Worm (Caenorhabditis elegans) whole organism, late embryonic: ENCODE results near the gene fipr-6.
A peak's percentile ranks its signal among the peaks of the same experiment; 100 is the strongest.

Experiments
- C08G9.2 ChIP-seq: sonication (generic microtip); optimal IDR thresholded peaks from 2 replicates; lab custom pipeline; 2016; ENCODE audit warnings: mild to moderate bottlenecking, missing genetic modification characterization, moderate library complexity, missing compliant biosample characterization
- C38D4.7 ChIP-seq: fragments of 200-800 bp; sonication (Bioruptor generic); optimal IDR thresholded peaks from 2 replicates; lab custom pipeline; 2018; ENCODE audit warnings: mild to moderate bottlenecking, missing genetic modification characterization, moderate library complexity, missing compliant biosample characterization
- K09A11.1 ChIP-seq: sonication (generic microtip); optimal IDR thresholded peaks from 2 replicates; lab custom pipeline; 2017; ENCODE audit warnings: antibody characterized with exemption, mild to moderate bottlenecking, missing genetic modification characterization, missing compliant biosample characterization; ENCODE audit not compliant: insufficient read depth
- T23F11.4 ChIP-seq: fragments of 200-800 bp; sonication (Bioruptor generic); optimal IDR thresholded peaks from 2 replicates; lab custom pipeline; 2018; ENCODE audit warnings: mild to moderate bottlenecking, missing genetic modification characterization, missing compliant biosample characterization
- ahr-1 ChIP-seq: sonication (generic microtip); optimal IDR thresholded peaks from 2 replicates; lab custom pipeline; 2016; ENCODE audit warnings: missing genetic modification characterization, missing compliant biosample characterization
- ceh-14 ChIP-seq: sonication (generic microtip); optimal IDR thresholded peaks from 2 replicates; lab custom pipeline; 2016; ENCODE audit warnings: missing genotype, missing genetic modification characterization, missing compliant biosample characterization
- ceh-30 ChIP-seq: fragments of 150-350 bp; optimal IDR thresholded peaks from 2 replicates; lab custom pipeline; 2014; ENCODE audit warnings: missing biosample characterization, missing genetic modification characterization
- ceh-31 ChIP-seq: sonication (generic microtip); optimal IDR thresholded peaks from 2 replicates; lab custom pipeline; 2016; ENCODE audit warnings: missing genetic modification characterization, missing compliant biosample characterization
- ceh-45 ChIP-seq: fragments of 200-800 bp; sonication (Bioruptor generic); IDR thresholded peaks from 2 replicates; pipeline ENCODE4 v1.3.6; 2022; ENCODE audit warnings: missing genetic modification reagents, missing genetic modification characterization, missing compliant biosample characterization
- ceh-48 ChIP-seq: sonication (generic microtip); optimal IDR thresholded peaks from 2 replicates; lab custom pipeline; 2016; ENCODE audit warnings: missing genetic modification characterization, inconsistent platforms, missing compliant biosample characterization
- ceh-6 ChIP-seq: fragments of 200-800 bp; sonication (Bioruptor generic); optimal IDR thresholded peaks from 2 replicates; lab custom pipeline; 2018; ENCODE audit warnings: mild to moderate bottlenecking, missing genetic modification characterization, missing compliant biosample characterization
- ceh-9 ChIP-seq: sonication (generic microtip); optimal IDR thresholded peaks from 2 replicates; lab custom pipeline; 2016; ENCODE audit warnings: mild to moderate bottlenecking, missing genetic modification characterization, inconsistent platforms, missing compliant biosample characterization
- che-1 ChIP-seq: sonication (generic microtip); optimal IDR thresholded peaks from 2 replicates; lab custom pipeline; 2016; ENCODE audit warnings: mild to moderate bottlenecking, missing genetic modification characterization, missing compliant biosample characterization
- dve-1 ChIP-seq: sonication (generic microtip); optimal IDR thresholded peaks from 2 replicates; lab custom pipeline; 2017; ENCODE audit warnings: antibody characterized with exemption, mild to moderate bottlenecking, missing genetic modification characterization, missing compliant biosample characterization
- elt-4 ChIP-seq: sonication (generic microtip); optimal IDR thresholded peaks from 2 replicates; lab custom pipeline; 2016; ENCODE audit warnings: missing genetic modification characterization, missing compliant biosample characterization
- ets-4 ChIP-seq: sonication (generic microtip); optimal IDR thresholded peaks from 2 replicates; lab custom pipeline; 2016; ENCODE audit warnings: missing genetic modification characterization, missing compliant biosample characterization
- gmeb-2 ChIP-seq: sonication (generic microtip); optimal IDR thresholded peaks from 2 replicates; lab custom pipeline; 2016; ENCODE audit warnings: missing genetic modification characterization, inconsistent platforms, missing compliant biosample characterization
- hlh-13 ChIP-seq: fragments of 200-800 bp; sonication (Bioruptor generic); optimal IDR thresholded peaks from 2 replicates; lab custom pipeline; 2018; ENCODE audit warnings: mild to moderate bottlenecking, missing genetic modification characterization, missing compliant biosample characterization
- hlh-30 ChIP-seq: sonication (generic microtip); optimal IDR thresholded peaks from 2 replicates; lab custom pipeline; 2017; ENCODE audit warnings: antibody characterized with exemption, missing genetic modification characterization, missing compliant biosample characterization; ENCODE audit not compliant: insufficient read depth
- hlh-6 ChIP-seq: sonication (generic microtip); optimal IDR thresholded peaks from 2 replicates; lab custom pipeline; 2016; ENCODE audit warnings: missing genotype, missing genetic modification characterization, missing compliant biosample characterization
- hlh-8 ChIP-seq: sonication (generic microtip); optimal IDR thresholded peaks from 2 replicates; lab custom pipeline; 2016; ENCODE audit warnings: missing genotype, missing genetic modification characterization, missing compliant biosample characterization
- lim-6 ChIP-seq: sonication (generic microtip); optimal IDR thresholded peaks from 2 replicates; lab custom pipeline; 2016; ENCODE audit warnings: missing genetic modification characterization, missing compliant biosample characterization
- madf-2 ChIP-seq: sonication (generic microtip); optimal IDR thresholded peaks from 2 replicates; lab custom pipeline; 2017; ENCODE audit warnings: missing genetic modification characterization, missing compliant biosample characterization
- nfya-1 ChIP-seq: sonication (generic microtip); optimal IDR thresholded peaks from 2 replicates; lab custom pipeline; 2017; ENCODE audit warnings: missing genetic modification characterization, mild to moderate bottlenecking, missing compliant biosample characterization, antibody characterized with exemption, moderate library complexity
- nhr-11 ChIP-seq: fragments of 150-350 bp; optimal IDR thresholded peaks from 2 replicates; lab custom pipeline; 2014; ENCODE audit warnings: missing biosample characterization, missing genetic modification characterization
- nhr-232 ChIP-seq: sonication (generic microtip); optimal IDR thresholded peaks from 2 replicates; lab custom pipeline; 2016; ENCODE audit warnings: missing genetic modification characterization, missing compliant biosample characterization
- pat-9 ChIP-seq: fragments of 200-800 bp; sonication (Bioruptor generic); optimal IDR thresholded peaks from 2 replicates; lab custom pipeline; 2018; ENCODE audit warnings: mild to moderate bottlenecking, missing genetic modification characterization, moderate library complexity, missing compliant biosample characterization
- pha-2 ChIP-seq: sonication (generic microtip); optimal IDR thresholded peaks from 2 replicates; lab custom pipeline; 2017; ENCODE audit warnings: mild to moderate bottlenecking, missing genetic modification characterization, missing compliant biosample characterization
- pha-4 ChIP-seq: fragments of 150-350 bp; optimal IDR thresholded peaks from 2 replicates; lab custom pipeline; 2018; ENCODE audit warnings: missing biosample characterization, missing genetic modification reagents, missing genetic modification characterization
- pros-1 ChIP-seq: fragments of 150-350 bp; optimal IDR thresholded peaks from 2 replicates; lab custom pipeline; 2014; ENCODE audit warnings: missing biosample characterization, missing genetic modification reagents, missing genetic modification characterization
- sdc-2 ChIP-seq: sonication (generic microtip); optimal IDR thresholded peaks from 2 replicates; lab custom pipeline; 2016; ENCODE audit warnings: missing genotype, missing genetic modification characterization, missing compliant biosample characterization
- tbx-2 ChIP-seq: sonication (generic microtip); optimal IDR thresholded peaks from 2 replicates; lab custom pipeline; 2016; ENCODE audit warnings: missing genetic modification characterization, missing compliant biosample characterization
- ttx-3 ChIP-seq: sonication (generic microtip); optimal IDR thresholded peaks from 2 replicates; lab custom pipeline; 2016; ENCODE audit warnings: missing genetic modification reagents, missing genetic modification characterization, missing compliant biosample characterization
- unc-42 ChIP-seq: sonication (generic microtip); optimal IDR thresholded peaks from 2 replicates; lab custom pipeline; 2016; ENCODE audit warnings: missing genotype, missing genetic modification characterization, missing compliant biosample characterization
- ztf-16 ChIP-seq: sonication (generic microtip); optimal IDR thresholded peaks from 2 replicates; lab custom pipeline; 2017; ENCODE audit warnings: missing genetic modification characterization, missing compliant biosample characterization

fipr-6 gene

ce11 chrV:10270214-10270613 lies 39.2 kb downstream of the fipr-6 start, which contains the start of gene ric-4:
ric-4 (minus strand) TSS chrV:10270314.
- TF ChIP-seq pat-9 (tag; lab: Kevin White, UChicago) (no peak), ztf-16 (tag; lab: Kevin White, UChicago) (no peak), ceh-14 (no peak), C38D4.7 (no peak), ceh-45 (GFP tag; lab: Robert Waterston, UW) (no peak), tbx-2 (tag; lab: Kevin White, UChicago) (no peak), gmeb-2 (no peak), T23F11.4 (GFP tag; lab: Kevin White, UChicago) (no peak), lim-6 (tag; lab: Kevin White, UChicago) (no peak), hlh-8 (no peak), nhr-232 (tag; lab: Kevin White, UChicago) (no peak), che-1 (tag; lab: Kevin White, UChicago) (no peak), elt-4 (tag; lab: Kevin White, UChicago) (no peak), pha-2 (tag; lab: Kevin White, UChicago) (no peak), pha-4 (no peak), C08G9.2 (tag; lab: Kevin White, UChicago) (no peak), ceh-9 (tag; lab: Kevin White, UChicago) (no peak), nhr-11 (no peak), hlh-13 (no peak), sdc-2 (tag; lab: Kevin White, UChicago) (no peak)

ce11 chrV:10273837-10274236 lies 42.8 kb downstream of the fipr-6 start:
- peak; percentile 1 for TF ChIP-seq ceh-31 (tag; lab: Kevin White, UChicago)
- no peak for TF ChIP-seq nhr-11
- TF ChIP-seq ceh-48 (tag; lab: Kevin White, UChicago) = peak; percentile 89
- peak; percentile 15 for TF ChIP-seq pros-1 (tag; lab: Kevin White, UChicago)
- TF ChIP-seq nfya-1 (tag; lab: Kevin White, UChicago) = peak; percentile 26
- TF ChIP-seq ets-4 (tag; lab: Kevin White, UChicago) = no peak
- TF ChIP-seq unc-42 (tag; lab: Kevin White, UChicago) = peak; percentile 31
- TF ChIP-seq ceh-6 = no peak
- TF ChIP-seq ttx-3 (tag; lab: Kevin White, UChicago) = no peak
- no peak for TF ChIP-seq hlh-30 (tag; lab: Kevin White, UChicago)
- no peak for TF ChIP-seq pha-4
- no peak for TF ChIP-seq dve-1 (tag; lab: Kevin White, UChicago)

DNA sequence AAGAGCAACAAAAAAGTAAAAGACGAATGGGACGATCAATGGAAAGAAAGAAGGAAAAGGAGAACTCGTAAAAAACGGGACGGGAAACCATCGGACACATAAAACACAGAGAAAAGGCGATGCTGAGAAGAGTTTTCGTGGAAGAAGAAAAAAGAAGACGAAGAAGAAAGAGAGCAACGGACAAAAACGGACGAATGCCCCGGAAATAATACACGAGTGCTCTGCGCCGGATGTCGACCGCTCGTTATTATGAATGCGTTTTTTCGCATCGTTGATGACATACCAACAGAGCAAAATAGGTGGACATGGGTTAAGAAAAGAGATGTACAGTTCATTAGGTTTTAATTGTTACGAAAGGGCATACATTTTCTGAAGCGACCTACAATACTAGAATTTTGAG lies 44.6 kb downstream of the fipr-6 start, which contains the start of gene Y22F5A.11:
Gene Y22F5A.11, minus strand, starts transcription at position 28 of the 400 bp plus-strand sequence.
- peak; percentile 0 for TF ChIP-seq unc-42 (tag; lab: Kevin White, UChicago)
- no peak for TF ChIP-seq ceh-30 (tag; lab: Kevin White, UChicago)
- TF ChIP-seq, all 69 proteins: peak for 1

DNA sequence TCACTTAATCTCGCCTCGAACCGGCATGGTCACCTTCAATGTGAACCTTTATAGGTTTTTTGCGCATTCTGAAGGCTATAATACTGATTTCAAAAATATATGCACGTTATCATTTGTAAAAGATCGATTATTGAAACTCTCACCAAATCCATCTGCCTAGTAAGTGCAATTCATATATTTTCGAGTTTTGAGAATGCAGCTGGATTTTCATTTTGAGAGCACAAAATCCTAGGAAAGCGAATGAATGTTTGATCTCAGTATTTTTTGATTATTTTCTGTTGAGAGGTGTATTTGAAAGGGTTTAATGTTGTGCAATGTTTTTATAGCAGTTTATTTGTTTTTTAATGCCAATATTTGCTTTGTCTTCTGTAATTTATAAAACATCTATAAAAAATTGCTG lies 45.0 kb downstream of the fipr-6 start:
- no peak for TF ChIP-seq nhr-232 (tag; lab: Kevin White, UChicago)
- TF ChIP-seq hlh-6 = no peak
- no peak for TF ChIP-seq hlh-8
- no peak for TF ChIP-seq ceh-45 (GFP tag; lab: Robert Waterston, UW)
- no peak for TF ChIP-seq ceh-48 (tag; lab: Kevin White, UChicago)
- no peak for TF ChIP-seq K09A11.1 (tag; lab: Kevin White, UChicago)
- no peak for TF ChIP-seq madf-2 (tag; lab: Kevin White, UChicago)
- TF ChIP-seq ahr-1 (tag; lab: Kevin White, UChicago) = no peak
- TF ChIP-seq hlh-13 = no peak
- TF ChIP-seq hlh-30 (tag; lab: Kevin White, UChicago) = no peak
- no peak for TF ChIP-seq tbx-2 (tag; lab: Kevin White, UChicago)
